Worm (Caenorhabditis elegans): Measurements from ENCODE around the gene sas-5.
A peak's percentile ranks its signal among the peaks of the same experiment; 100 is the strongest.

Gene sas-5

DNA sequence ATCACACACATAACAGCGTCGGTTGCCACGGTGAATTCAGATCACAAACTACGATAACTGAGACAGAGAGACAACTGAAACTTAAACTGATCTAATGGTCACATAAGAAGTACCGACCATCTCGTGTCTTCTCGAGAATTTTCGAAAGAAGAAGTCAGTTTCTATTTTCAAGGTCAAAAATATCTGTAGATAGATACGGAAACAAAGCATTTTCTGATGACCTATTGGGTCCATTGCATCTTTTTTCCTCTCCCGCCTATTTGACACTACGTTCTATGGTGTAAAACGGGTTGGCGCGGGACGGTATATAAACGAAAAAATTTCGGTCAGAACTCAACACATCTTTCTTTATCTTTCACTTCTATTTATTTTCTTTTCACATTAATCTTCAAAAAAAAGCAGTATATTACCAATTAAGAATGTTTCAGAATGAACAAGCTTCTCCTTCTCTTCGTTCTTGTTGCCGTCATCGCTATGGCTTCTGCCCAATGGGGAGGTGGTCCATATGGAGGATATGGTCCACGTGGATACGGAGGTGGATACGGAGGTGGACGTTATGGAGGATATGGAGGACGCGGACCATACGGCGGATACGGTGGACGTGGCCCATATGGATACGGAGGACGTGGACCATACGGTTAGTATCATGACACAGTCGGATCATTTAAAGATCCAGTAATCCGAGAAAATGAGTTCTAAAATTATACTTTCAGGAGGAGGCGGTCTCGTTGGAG lies 5.6 kb downstream of the sas-5 start, which contains the start of gene nlp-24 (continued):
- no peak for TF ChIP-seq nhr-23 (tag; optimal IDR thresholded peaks at IDR 0.05)
- no peak for TF ChIP-seq ztf-1 (GFP tag; conservative IDR thresholded peaks at IDR 0.05)
- TF ChIP-seq unc-62 (GFP tag; optimal IDR thresholded peaks at IDR 0.05): no peak
- TF ChIP-seq ceh-82 (tag; optimal IDR thresholded peaks at IDR 0.05): no peak
- no peak for TF ChIP-seq elt-3 (tag; optimal IDR thresholded peaks at IDR 0.05)
- no peak for TF ChIP-seq R02D3.7 (tag; optimal IDR thresholded peaks at IDR 0.05)
- TF ChIP-seq skn-1 (tag; optimal IDR thresholded peaks at IDR 0.05): no peak
- peak; percentile 39 for TF ChIP-seq sma-3 (GFP tag; optimal IDR thresholded peaks at IDR 0.05)
- TF ChIP-seq F13H6.1 (tag; optimal IDR thresholded peaks at IDR 0.05): no peak
- no peak for TF ChIP-seq gmeb-1 (tag; optimal IDR thresholded peaks at IDR 0.05)
- TF ChIP-seq nhr-21 (tag; optimal IDR thresholded peaks at IDR 0.05): peak; percentile 70
- TF ChIP-seq ztf-4 (tag; optimal IDR thresholded peaks at IDR 0.05): no peak
- TF ChIP-seq crh-2 (tag; optimal IDR thresholded peaks at IDR 0.05): peak; percentile 19
- TF ChIP-seq zag-1 (tag; optimal IDR thresholded peaks at IDR 0.05): no peak
- TF ChIP-seq blmp-1 (tag; optimal IDR thresholded peaks at IDR 0.05; ENCODE audit: insufficient read depth): peak; percentile 79
- no peak for TF ChIP-seq aly-2 (tag; optimal IDR thresholded peaks at IDR 0.05)

DNA sequence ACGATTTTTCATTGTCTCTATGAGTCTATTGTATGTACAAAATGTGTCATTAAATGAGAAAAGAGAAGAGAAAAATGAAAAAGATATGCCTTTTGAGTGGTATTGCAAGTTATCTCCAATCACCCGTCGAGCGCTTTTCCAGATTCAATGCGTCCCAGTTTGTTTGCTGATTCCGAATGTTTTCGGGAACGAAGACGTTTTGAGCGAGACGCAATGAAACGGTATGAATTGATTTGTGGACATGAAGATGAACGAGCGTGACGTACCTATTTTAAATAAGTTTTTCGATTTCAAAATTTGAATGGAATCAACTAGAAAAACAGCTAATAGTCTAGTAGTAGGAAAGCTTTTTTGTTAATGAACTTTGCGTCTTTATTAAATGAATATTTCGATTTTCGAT lies 6.3 kb downstream of the sas-5 start:
- TF ChIP-seq peb-1 (tag; optimal IDR thresholded peaks at IDR 0.05) (no peak), crh-2 (tag; optimal IDR thresholded peaks at IDR 0.05) (no peak), ztf-4 (tag; optimal IDR thresholded peaks at IDR 0.05) (no peak), dmd-4 (tag; optimal IDR thresholded peaks at IDR 0.05) (no peak), snpc-4 (tag; optimal IDR thresholded peaks at IDR 0.05) (no peak), unc-62 (GFP tag; optimal IDR thresholded peaks at IDR 0.05) (no peak), elt-3 (tag; optimal IDR thresholded peaks at IDR 0.05) (no peak), gmeb-1 (tag; optimal IDR thresholded peaks at IDR 0.05) (no peak), nhr-77 (tag; optimal IDR thresholded peaks at IDR 0.05) (no peak), Y55F3AM.14 (GFP tag; optimal IDR thresholded peaks at IDR 0.05) (no peak), mdl-1 (tag; optimal IDR thresholded peaks at IDR 0.05) (no peak), nhr-6 (tag; optimal IDR thresholded peaks at IDR 0.05) (no peak), nhr-21 (tag; optimal IDR thresholded peaks at IDR 0.05) (peak; percentile 4), nhr-129 (tag; optimal IDR thresholded peaks at IDR 0.05) (no peak), mbf-1 (tag; optimal IDR thresholded peaks at IDR 0.05) (no peak), unc-55 (GFP tag; optimal IDR thresholded peaks at IDR 0.05) (no peak), nhr-237 (tag; optimal IDR thresholded peaks at IDR 0.05) (peak; percentile 5), unc-39 (tag; optimal IDR thresholded peaks at IDR 0.05) (no peak), nhr-12 (tag; optimal IDR thresholded peaks at IDR 0.05) (no peak), F13H6.1 (tag; optimal IDR thresholded peaks at IDR 0.05) (no peak), lsy-2 (tag; optimal IDR thresholded peaks at IDR 0.05) (no peak), ceh-82 (tag; optimal IDR thresholded peaks at IDR 0.05) (no peak), fos-1 (tag; optimal IDR thresholded peaks at IDR 0.05) (no peak), nhr-25 (tag; optimal IDR thresholded peaks at IDR 0.05) (no peak), lin-13 (GFP tag; optimal IDR thresholded peaks at IDR 0.05) (no peak), blmp-1 (tag; optimal IDR thresholded peaks at IDR 0.05; ENCODE audit: insufficient read depth) (peak; percentile 4), skn-1 (tag; optimal IDR thresholded peaks at IDR 0.05) (no peak), ZK546.5 (tag; optimal IDR thresholded peaks at IDR 0.05) (no peak), zag-1 (tag; optimal IDR thresholded peaks at IDR 0.05) (no peak), nhr-11 (tag; optimal IDR thresholded peaks at IDR 0.05) (no peak), ceh-16 (tag; optimal IDR thresholded peaks at IDR 0.05) (no peak), aly-2 (tag; optimal IDR thresholded peaks at IDR 0.05) (no peak), sem-4 (tag; optimal IDR thresholded peaks at IDR 0.05) (no peak), lin-11 (tag; optimal IDR thresholded peaks at IDR 0.05) (no peak), ztf-1 (GFP tag; conservative IDR thresholded peaks at IDR 0.05) (no peak), ama-1 (optimal IDR thresholded peaks at IDR 0.05) (peak; percentile 53)

DNA sequence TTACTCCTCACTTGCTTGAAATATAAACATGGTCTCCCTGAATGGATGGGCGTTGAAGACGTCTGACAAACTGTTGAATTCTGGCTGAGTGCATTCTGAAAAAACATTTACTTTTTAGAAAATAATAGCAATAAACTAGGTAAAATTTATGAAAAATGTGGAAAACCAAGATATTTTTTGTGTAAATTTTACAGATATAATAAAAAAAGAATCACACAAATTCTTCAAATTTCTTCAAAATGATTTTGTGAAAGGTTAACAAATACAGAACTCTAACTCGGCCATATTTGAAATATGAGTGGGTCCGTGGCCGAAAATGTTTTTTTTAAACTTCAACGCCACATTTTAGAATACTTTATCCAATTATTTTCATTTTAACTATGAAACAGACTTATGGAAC lies 7.6 kb downstream of the sas-5 start, which contains the start of gene glb-15:
Gene glb-15, minus strand, starts transcription at position 101 of the 400 bp plus-strand sequence.
- TF ChIP-seq unc-62 (GFP tag; optimal IDR thresholded peaks at IDR 0.05) (no peak), ama-1 (optimal IDR thresholded peaks at IDR 0.05) (no peak), nhr-11 (tag; optimal IDR thresholded peaks at IDR 0.05) (no peak), lsy-2 (tag; optimal IDR thresholded peaks at IDR 0.05) (no peak)

Measured in whole organism, L2 larva.